Worm (Caenorhabditis elegans) whole organism, dauer: ENCODE measurements around the gene pup-2.

Experiments
- unc-62 ChIP-seq: sonication (generic microtip); optimal IDR thresholded peaks from 2 replicates; lab custom pipeline; 2017; ENCODE audit warnings: missing biosample characterization, missing genetic modification reagents, missing genetic modification characterization

The pup-2 gene

DNA sequence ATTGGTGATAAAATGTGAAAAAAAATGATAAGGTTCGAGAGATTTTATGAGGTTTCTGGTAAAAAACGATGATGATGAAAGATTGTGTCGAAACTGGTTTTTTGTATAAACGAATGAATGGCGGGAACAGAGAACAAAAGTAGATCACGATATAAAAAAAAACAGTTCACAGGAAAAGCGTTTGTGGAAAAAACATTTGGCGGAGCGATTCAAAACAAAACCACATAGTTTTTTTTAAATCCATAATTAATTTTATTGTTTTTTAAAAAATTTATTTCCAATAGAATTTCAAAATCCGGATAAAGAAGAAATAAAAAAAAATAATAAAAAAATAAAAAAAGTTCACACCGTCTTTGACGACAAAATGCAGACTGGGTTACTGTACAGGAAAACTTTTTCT lies 29.7 kb downstream of the pup-2 start, which contains the start of gene ZC155.4:
ZC155.4 (minus strand) TSS at position 101 of the 400 bp plus-strand sequence.
- TF ChIP-seq unc-62, result no peak

DNA sequence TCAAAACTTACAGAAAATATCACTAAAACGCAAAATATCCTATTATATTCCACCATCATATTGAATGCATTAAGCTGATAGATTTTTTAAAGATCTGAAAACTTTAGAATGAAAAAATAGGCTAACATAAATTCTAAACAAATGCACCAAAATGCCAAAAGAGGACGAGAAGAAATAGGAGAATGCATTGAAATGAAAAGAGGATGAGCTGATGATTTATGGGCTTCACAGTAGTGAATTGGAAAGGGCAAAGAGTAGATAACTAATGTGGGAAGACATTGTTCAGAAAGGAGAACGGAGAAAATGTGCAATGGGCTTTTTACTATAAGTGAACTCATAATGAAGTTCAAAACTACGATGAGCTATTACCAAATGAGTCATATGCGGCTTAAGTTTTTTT lies 31.8 kb downstream of the pup-2 start, which contains the start of gene cutl-19:
cutl-19 (minus strand) TSS at position 101 of the 400 bp plus-strand sequence.
- no peak for TF ChIP-seq unc-62

DNA sequence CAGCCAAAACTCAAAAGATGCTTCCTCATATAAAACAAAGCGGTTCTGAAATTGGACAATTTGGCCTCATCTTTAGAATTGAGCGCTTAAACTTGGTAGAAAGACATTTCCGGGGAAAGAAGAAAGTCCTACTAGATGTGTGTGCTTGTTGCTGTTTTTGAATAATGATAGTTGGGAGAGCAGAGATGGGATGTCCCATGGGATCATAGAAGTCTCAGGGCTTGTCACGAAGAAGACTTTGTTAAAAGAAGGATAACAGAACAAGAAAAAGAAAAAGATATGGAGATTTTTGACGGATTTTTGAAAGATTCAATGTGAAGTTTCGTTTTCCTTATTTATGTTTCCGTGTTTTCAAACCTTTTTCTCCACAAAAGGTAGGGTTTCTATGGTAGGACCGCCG lies 33.0 kb downstream of the pup-2 start, which contains the start of gene ZC155.2:
ZC155.2 (plus strand) TSS at position 301 of the 400 bp plus-strand sequence.
- TF ChIP-seq unc-62, result no peak

DNA sequence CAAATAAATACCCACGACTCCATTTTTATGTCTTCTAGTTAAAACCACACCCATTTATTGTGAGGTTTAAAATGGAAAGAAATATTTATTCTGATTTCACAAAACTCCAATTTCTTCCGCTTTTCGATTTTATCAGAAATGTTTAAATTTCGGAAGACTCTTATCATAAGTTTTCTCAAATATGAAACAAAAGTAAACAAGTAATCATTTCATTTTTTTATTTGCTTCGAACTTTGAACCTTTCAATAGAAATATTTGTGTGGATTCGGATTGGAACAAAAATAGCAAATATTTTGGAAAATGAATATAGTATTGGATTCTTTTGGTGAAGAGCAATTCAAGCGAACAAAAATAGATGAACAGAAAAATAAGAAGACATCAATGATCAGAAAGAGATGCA lies 36.1 kb downstream of the pup-2 start:
- no peak for TF ChIP-seq unc-62

DNA sequence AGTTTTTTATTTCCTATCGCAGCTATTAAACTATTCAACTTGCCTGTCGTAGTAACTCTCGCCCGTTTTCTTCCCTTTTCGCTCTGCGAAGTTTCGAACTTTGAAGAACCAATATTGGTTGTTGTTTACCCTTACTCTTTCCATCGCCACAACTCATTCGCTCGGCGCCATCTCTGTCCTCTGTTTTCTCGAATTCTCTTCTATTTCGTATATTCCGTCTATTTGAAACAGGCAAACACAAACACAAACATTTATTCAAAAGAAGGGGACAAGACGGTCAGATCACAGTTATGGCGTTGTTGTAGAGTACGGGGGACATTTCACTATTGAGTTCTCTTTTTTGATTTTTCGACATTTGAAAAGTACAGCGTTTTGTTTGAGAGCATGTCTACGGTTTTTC lies 37.1 kb downstream of the pup-2 start:
- no peak for TF ChIP-seq unc-62

DNA sequence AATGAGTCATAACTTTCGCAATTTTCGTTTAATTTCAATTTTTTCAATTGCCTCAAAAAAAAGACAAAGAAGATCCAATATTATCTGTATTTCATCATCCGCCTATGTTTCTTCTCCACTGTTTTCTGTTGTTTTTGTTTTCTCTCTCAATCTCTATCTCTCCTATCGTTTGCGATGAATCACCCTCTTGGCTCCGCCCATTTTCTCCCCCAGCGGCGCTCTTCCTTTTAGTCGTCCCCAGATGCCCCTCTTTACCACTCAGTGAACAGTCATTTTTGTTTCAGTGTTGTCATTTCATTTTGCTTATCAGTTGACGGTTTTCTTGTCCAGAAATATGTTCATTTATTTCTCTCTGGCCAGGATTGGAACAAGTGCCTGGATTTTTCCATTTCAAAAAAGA lies 39.2 kb downstream of the pup-2 start:
- TF ChIP-seq unc-62, result no peak

DNA sequence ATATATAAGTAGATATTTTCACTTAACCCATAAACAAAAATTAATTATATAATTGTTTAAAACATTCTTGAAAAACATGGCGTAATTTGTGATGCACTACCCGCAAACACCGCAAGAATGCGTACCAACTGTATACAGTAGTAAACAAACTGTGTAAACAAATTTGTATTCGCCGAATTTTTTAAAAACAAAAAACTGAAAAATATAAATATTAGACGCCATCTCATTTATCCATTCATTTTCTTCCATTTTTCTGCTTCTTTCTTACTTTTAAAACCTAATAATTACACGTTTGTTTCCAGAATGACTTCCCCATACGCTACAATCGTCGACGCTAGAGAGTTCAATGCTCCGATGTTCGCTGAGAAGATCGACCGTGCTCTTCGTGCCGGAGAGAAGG lies 39.6 kb downstream of the pup-2 start, which contains the start of gene nex-1:
nex-1 (plus strand) TSS at position 301 of the 400 bp plus-strand sequence.
- TF ChIP-seq unc-62, result no peak

DNA sequence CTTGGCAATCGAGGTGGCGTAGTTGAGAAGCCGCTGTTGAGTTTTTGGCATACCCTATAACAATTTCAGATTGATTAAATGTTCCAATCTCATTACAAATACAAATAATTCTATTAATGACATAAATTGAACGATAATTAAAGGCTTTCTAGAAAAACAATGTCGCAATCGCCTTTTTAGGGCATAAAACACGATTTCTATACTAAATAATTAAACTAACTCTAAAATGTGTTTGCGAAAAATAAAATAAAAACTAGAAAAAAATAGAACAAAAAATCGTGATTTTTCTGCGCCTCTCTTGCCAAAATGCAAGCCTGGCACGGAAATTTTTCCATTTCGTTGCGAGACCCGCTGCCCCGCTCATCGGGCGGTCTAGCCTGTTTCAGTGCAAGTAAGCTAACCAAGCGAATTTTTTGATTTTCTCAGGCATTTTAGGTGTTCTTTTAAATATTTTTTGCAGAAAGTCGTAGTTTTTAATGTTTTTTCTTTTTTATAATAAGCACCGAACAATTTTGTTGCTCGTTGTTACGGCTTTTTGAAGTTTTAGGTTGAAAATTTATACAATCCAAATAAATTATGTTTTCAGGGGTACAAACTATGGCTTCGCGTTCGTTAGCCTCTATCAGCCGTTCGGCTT lies 42.2 kb downstream of the pup-2 start, which contains the start of the genes C34E10.12, C34E10.10 and atp-2:
C34E10.12 (minus strand) TSS at position 51 of the 637 bp plus-strand sequence.
C34E10.10 (minus strand) TSS at position 54 of the 637 bp plus-strand sequence.
atp-2 (plus strand) TSS at position 587 of the 637 bp plus-strand sequence.
- no peak for TF ChIP-seq unc-62

DNA sequence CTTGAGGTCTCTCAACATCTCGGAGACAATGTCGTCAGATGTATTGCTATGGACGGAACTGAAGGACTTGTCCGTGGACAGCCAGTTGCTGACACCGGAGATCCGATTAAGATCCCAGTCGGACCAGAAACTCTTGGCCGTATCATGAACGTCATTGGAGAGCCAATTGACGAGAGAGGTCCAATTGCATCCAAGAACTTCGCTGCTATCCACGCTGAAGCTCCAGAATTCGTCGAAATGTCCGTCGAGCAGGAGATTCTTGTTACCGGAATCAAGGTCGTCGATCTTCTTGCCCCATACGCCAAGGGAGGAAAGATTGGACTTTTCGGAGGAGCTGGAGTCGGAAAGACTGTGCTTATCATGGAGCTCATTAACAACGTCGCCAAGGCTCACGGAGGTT lies 43.1 kb downstream of the pup-2 start:
- TF ChIP-seq unc-62, result no peak

DNA sequence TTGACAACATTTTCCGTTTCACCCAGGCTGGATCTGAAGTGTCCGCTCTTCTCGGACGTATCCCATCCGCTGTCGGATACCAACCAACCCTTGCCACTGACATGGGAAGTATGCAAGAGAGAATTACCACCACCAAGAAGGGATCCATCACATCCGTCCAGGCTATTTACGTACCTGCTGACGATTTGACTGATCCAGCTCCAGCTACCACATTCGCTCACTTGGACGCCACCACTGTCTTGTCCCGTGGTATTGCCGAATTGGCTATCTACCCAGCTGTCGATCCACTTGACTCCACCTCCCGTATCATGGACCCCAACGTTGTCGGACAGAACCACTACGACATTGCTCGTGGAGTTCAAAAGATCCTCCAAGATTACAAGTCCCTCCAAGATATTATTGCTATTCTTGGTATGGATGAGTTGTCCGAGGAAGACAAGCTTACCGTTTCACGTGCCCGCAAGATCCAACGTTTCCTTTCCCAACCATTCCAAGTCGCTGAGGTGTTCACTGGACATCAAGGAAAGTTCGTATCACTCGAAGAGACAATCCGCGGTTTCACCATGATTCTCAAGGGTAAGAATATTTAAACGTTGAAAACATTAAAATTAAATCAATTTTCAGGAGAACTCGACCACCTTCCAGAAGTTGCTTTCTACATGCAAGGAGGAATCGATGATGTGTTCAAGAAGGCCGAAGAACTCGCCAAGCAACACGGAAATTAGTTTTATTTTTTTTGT lies 44.0 kb downstream of the pup-2 start:
- TF ChIP-seq unc-62, result no peak

DNA sequence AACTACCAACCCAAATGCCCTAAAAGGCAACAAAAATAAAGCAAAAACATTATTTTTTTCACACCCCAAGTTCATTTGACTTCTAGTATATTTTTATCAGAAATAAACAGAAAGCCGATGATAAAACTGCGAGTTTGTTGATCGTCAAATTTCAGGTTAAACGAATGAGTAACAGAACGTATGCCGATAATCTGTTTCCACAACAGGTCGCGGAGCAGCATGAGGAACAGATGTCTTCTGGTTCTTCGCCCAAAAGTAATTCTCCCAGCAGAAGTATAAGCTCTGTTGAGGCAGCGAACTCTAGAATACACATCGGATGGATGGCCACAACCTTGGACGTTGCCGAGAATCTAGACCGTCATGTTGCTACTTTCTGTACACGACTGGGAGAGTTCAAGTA lies 44.7 kb downstream of the pup-2 start, which contains the start of gene prmt-5:
prmt-5 (plus strand) TSS at position 141 of the 400 bp plus-strand sequence.
- no peak for TF ChIP-seq unc-62

DNA sequence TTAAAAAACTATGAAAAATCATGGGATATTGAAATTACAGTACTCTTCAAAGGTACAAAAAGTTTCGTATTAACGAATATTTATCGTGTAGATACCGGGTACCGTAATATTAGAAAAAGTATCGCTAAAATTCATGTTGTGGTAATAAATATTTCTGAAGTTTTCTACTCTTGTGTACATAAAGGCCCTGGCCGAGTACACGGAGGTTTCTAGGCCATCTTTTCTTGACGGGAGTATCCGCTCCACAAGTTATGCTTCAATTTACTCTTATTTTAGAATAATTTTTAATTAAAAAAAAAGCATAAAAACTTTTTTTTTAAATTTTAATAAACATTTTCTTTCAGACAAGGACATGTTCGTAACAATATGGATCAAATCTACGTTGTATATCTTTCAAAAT lies 47.4 kb downstream of the pup-2 start:
- no peak for TF ChIP-seq unc-62

DNA sequence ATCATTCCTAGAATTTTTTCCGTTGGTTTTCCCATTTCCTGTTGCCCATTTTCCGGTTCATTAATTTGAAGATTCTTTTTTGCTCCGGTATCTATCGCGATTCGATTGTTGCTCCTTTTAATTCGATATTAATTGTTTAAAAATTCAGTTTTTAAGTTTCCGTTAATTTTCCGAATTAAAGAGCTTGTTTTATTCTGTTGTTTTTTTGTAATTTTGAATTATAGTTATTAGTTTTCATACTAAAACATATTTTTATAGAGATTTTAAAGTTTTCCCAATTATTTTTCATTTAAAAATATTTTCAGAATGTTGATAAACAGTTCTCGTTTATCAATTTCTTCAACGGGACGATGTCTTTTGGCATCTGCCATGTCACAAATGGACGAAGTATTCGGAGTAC lies 48.6 kb downstream of the pup-2 start, which contains the start of gene mrps-26:
mrps-26 (plus strand) TSS at position 301 of the 400 bp plus-strand sequence.
- TF ChIP-seq unc-62, result no peak

DNA sequence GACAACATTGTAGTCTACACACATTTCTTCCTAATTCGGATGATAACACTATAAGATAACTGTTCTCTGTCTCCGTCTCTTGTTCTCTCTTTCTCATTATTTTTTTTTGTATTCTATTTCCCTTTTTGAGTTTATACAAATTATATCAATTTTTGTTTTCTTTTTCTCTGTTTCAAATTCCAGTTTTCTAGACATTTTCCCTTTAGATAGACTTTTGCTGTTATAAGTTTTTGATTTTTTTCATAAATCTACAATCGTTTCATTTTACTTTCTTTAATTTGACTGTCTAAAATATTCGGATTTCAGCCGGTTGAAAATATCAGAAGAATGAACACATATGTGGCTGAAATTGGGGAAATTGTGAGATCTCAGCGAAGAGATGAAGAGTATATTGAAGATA lies 50.4 kb downstream of the pup-2 start, which contains the start of gene prx-10:
prx-10 (plus strand) TSS at position 301 of the 400 bp plus-strand sequence.
- no peak for TF ChIP-seq unc-62
